Fruit fly (Drosophila melanogaster) whole organism, embryonic: Measurements from ENCODE around the gene CG8176.

ENCODE experiments used
- Ada2b ChIP-seq: fragments of 200-800 bp; sonication (Bioruptor generic); IDR thresholded peaks from 2 replicates; pipeline ENCODE4 v1.3.6; 2022; ENCODE audit warnings: missing biosample characterization, missing genetic modification characterization
- CG10565 ChIP-seq: fragments of 200-800 bp; sonication (Bioruptor generic); optimal IDR thresholded peaks from 3 replicates; lab custom pipeline; 2016; ENCODE audit warnings: missing biosample characterization, mild to moderate bottlenecking, missing genetic modification characterization
- CG11093 ChIP-seq: fragments of 200-800 bp; sonication (Bioruptor generic); IDR thresholded peaks from 3 replicates; pipeline ENCODE4 v1.3.6; 2022; ENCODE audit warnings: missing biosample characterization, missing genetic modification characterization
- CG12104 ChIP-seq: fragments of 200-800 bp; sonication (Bioruptor generic); optimal IDR thresholded peaks from 3 replicates; lab custom pipeline; 2016; ENCODE audit warnings: missing biosample characterization, missing genetic modification characterization
- CG12155 ChIP-seq: fragments of 200-800 bp; sonication (Bioruptor generic); optimal IDR thresholded peaks from 3 replicates; lab custom pipeline; 2016; ENCODE audit warnings: missing biosample characterization, missing genetic modification characterization
- CG13424 ChIP-seq: fragments of 200-800 bp; sonication (Bioruptor generic); optimal IDR thresholded peaks from 2 replicates; lab custom pipeline; 2019; ENCODE audit warnings: missing biosample characterization, mild to moderate bottlenecking, missing genetic modification characterization, moderate library complexity
- CG14710 ChIP-seq: fragments of 200-800 bp; sonication (Bioruptor generic); optimal IDR thresholded peaks from 3 replicates; lab custom pipeline; 2019; ENCODE audit warnings: missing biosample characterization, mild to moderate bottlenecking, missing genetic modification characterization, moderate library complexity
- CG15269 ChIP-seq: fragments of 200-800 bp; sonication (Bioruptor generic); optimal IDR thresholded peaks from 2 replicates; lab custom pipeline; 2018; ENCODE audit warnings: missing biosample characterization, mild to moderate bottlenecking, missing genetic modification characterization, moderate library complexity
- CG17186 ChIP-seq: fragments of 200-800 bp; sonication (Bioruptor generic); optimal IDR thresholded peaks from 3 replicates; lab custom pipeline; 2017; ENCODE audit warnings: missing biosample characterization, missing genetic modification reagents, missing genetic modification characterization
- CG2120 ChIP-seq: fragments of 200-800 bp; sonication (Bioruptor generic); optimal IDR thresholded peaks from 3 replicates; lab custom pipeline; 2016; ENCODE audit warnings: missing biosample characterization, missing genetic modification characterization
- CG2199 ChIP-seq: fragments of 200-800 bp; sonication (Bioruptor generic); IDR thresholded peaks from 3 replicates; pipeline ENCODE4 v1.3.6; 2022; ENCODE audit warnings: missing biosample characterization, missing genetic modification characterization
- CG34376 ChIP-seq: fragments of 200-800 bp; sonication (Bioruptor generic); optimal IDR thresholded peaks from 2 replicates; lab custom pipeline; 2018; ENCODE audit warnings: missing biosample characterization, mild to moderate bottlenecking, missing genetic modification characterization
- CG5180 ChIP-seq: fragments of 200-800 bp; sonication (Bioruptor generic); optimal IDR thresholded peaks from 3 replicates; lab custom pipeline; 2017; ENCODE audit warnings: missing biosample characterization, missing genetic modification characterization, mild to moderate bottlenecking, moderate library complexity, missing genetic modification reagents
- CG7786 ChIP-seq: fragments of 200-800 bp; sonication (Bioruptor generic); optimal IDR thresholded peaks from 2 replicates; lab custom pipeline; 2016; ENCODE audit warnings: missing biosample characterization, missing genetic modification characterization
- CG7963 ChIP-seq: fragments of 200-800 bp; sonication (Bioruptor generic); IDR thresholded peaks from 3 replicates; pipeline ENCODE4 v1.3.6; 2022; ENCODE audit warnings: missing biosample characterization, missing genetic modification characterization; ENCODE audit not compliant: partially characterized antibody
- CG9817 ChIP-seq: fragments of 200-800 bp; sonication (Bioruptor generic); optimal IDR thresholded peaks from 2 replicates; lab custom pipeline; 2018; ENCODE audit warnings: missing biosample characterization, mild to moderate bottlenecking, missing genetic modification characterization, moderate library complexity
- D19A ChIP-seq: fragments of 200-800 bp; optimal IDR thresholded peaks from 3 replicates; lab custom pipeline; 2019; ENCODE audit warnings: missing biosample characterization, mild to moderate bottlenecking, missing genetic modification characterization, moderate library complexity
- Dfd ChIP-seq, 2 experiments: fragments of >200 bp; optimal IDR thresholded peaks; 2 replicates each; lab custom pipeline; 2017; ENCODE audit warnings: missing biosample characterization in 2 of 2, missing genetic modification characterization in 2 of 2
- Ets65A ChIP-seq: fragments of 200-800 bp; sonication (Bioruptor generic); peaks from one replicate; lab custom pipeline; 2016; ENCODE audit warnings: missing biosample characterization, missing genetic modification characterization
- Fer1 ChIP-seq: fragments of 200-800 bp; sonication (Bioruptor generic); optimal IDR thresholded peaks from 2 replicates; lab custom pipeline; 2017; ENCODE audit warnings: missing biosample characterization, mild to moderate bottlenecking, missing genetic modification characterization
- Fer2 ChIP-seq: fragments of 200-800 bp; sonication (Bioruptor generic); optimal IDR thresholded peaks from 2 replicates; lab custom pipeline; 2018; ENCODE audit warnings: missing biosample characterization, mild to moderate bottlenecking, missing genetic modification characterization, moderate library complexity
- HLH3B ChIP-seq: fragments of 200-800 bp; sonication (Bioruptor generic); IDR thresholded peaks from 2 replicates; pipeline ENCODE4 v1.3.6; 2022; ENCODE audit warnings: missing biosample characterization, missing genetic modification characterization
- Hr3 ChIP-seq: fragments of 200-800 bp; sonication (Bioruptor generic); optimal IDR thresholded peaks from 3 replicates; lab custom pipeline; 2016; ENCODE audit warnings: missing biosample characterization, missing genetic modification characterization
- Jarid2 ChIP-seq: fragments of 200-800 bp; sonication (Bioruptor generic); optimal IDR thresholded peaks from 3 replicates; lab custom pipeline; 2017; ENCODE audit warnings: mild to moderate bottlenecking, missing biosample characterization, missing genetic modification reagents, missing genetic modification characterization
- Max ChIP-seq: fragments of 200-800 bp; sonication (Bioruptor generic); optimal IDR thresholded peaks from 2 replicates; lab custom pipeline; 2016; ENCODE audit warnings: missing biosample characterization, mild to moderate bottlenecking, missing genetic modification characterization
- NFAT ChIP-seq: fragments of 200-800 bp; sonication (Bioruptor generic); IDR thresholded peaks from 2 replicates; pipeline ENCODE4 v1.3.6; 2022; ENCODE audit warnings: missing biosample characterization, missing genetic modification characterization
- Rfx ChIP-seq: fragments of 200-800 bp; sonication (Bioruptor generic); IDR thresholded peaks from 2 replicates; pipeline ENCODE4 v1.3.6; 2022; ENCODE audit warnings: missing biosample characterization, missing genetic modification characterization
- Rx ChIP-seq: fragments of 200-800 bp; sonication (Bioruptor generic); IDR thresholded peaks from 2 replicates; pipeline ENCODE4 v1.3.6; 2022; ENCODE audit warnings: missing biosample characterization, missing genetic modification characterization
- Sin3A ChIP-seq: fragments of >200 bp; optimal IDR thresholded peaks from 2 replicates; lab custom pipeline; 2018
- Ssrp ChIP-seq: fragments of 200-800 bp; sonication (Bioruptor generic); optimal IDR thresholded peaks from 2 replicates; lab custom pipeline; 2018; ENCODE audit warnings: missing biosample characterization, mild to moderate bottlenecking, missing genetic modification characterization, moderate library complexity
- Stat92E ChIP-seq, 3 experiments: fragments of >200 bp in 2 of 3; fragments of 200-800 bp in 1 of 3; sonication (Bioruptor generic) in 1 of 3; optimal IDR thresholded peaks; 2 replicates each; lab custom pipeline; 2017 to 2019; ENCODE audit warnings: missing biosample characterization in 3 of 3, missing genetic modification characterization in 3 of 3, mild to moderate bottlenecking in 1 of 3, moderate library complexity in 1 of 3
- TFAM ChIP-seq: fragments of 200-800 bp; sonication (Bioruptor generic); optimal IDR thresholded peaks from 2 replicates; lab custom pipeline; 2017; ENCODE audit warnings: missing biosample characterization, missing genetic modification characterization, inconsistent platforms
- al ChIP-seq: fragments of 200-800 bp; sonication (Bioruptor generic); IDR thresholded peaks from 2 replicates; pipeline ENCODE4 v1.3.6; 2022; ENCODE audit warnings: missing biosample characterization, missing genetic modification characterization
- amos ChIP-seq: fragments of 200-800 bp; sonication (Bioruptor generic); IDR thresholded peaks from 2 replicates; pipeline ENCODE4 v1.3.6; 2022; ENCODE audit warnings: missing biosample characterization, missing genetic modification characterization; ENCODE audit not compliant: partially characterized antibody
- ap ChIP-seq: fragments of 200-800 bp; sonication (Bioruptor generic); IDR thresholded peaks from 2 replicates; pipeline ENCODE4 v1.3.6; 2022; ENCODE audit warnings: missing biosample characterization, missing genetic modification characterization
- cg ChIP-seq: fragments of 200-800 bp; sonication (Bioruptor generic); optimal IDR thresholded peaks from 3 replicates; lab custom pipeline; 2019; ENCODE audit warnings: missing biosample characterization, mild to moderate bottlenecking, missing genetic modification characterization, moderate library complexity
- chm ChIP-seq: fragments of 200-800 bp; sonication (Bioruptor generic); IDR thresholded peaks from 2 replicates; pipeline ENCODE4 v1.3.6; 2022; ENCODE audit warnings: missing biosample characterization, missing genetic modification characterization
- chn ChIP-seq: fragments of 200-800 bp; sonication (Bioruptor generic); optimal IDR thresholded peaks from 2 replicates; lab custom pipeline; 2016; ENCODE audit warnings: missing biosample characterization, missing genetic modification characterization
- eve ChIP-seq, 2 experiments: fragments of >200 bp; optimal IDR thresholded peaks; 2 replicates each; lab custom pipeline; 2017; ENCODE audit warnings: missing biosample characterization in 2 of 2, missing genetic modification characterization in 2 of 2
- ewg ChIP-seq: fragments of 200-800 bp; sonication (Bioruptor generic); optimal IDR thresholded peaks from 3 replicates; lab custom pipeline; 2017; ENCODE audit warnings: mild to moderate bottlenecking, missing biosample characterization, missing genetic modification reagents, missing genetic modification characterization
- ftz-f1 ChIP-seq: fragments of 200-800 bp; sonication (Bioruptor generic); optimal IDR thresholded peaks from 2 replicates; lab custom pipeline; 2016; ENCODE audit warnings: missing biosample characterization, missing genetic modification characterization
- gcm2 ChIP-seq: fragments of 200-800 bp; sonication (Bioruptor generic); optimal IDR thresholded peaks from 2 replicates; lab custom pipeline; 2016; ENCODE audit warnings: missing biosample characterization, missing genetic modification characterization
- hkb ChIP-seq, 2 experiments: fragments of 200-800 bp in 1 of 2; fragments of >200 bp in 1 of 2; sonication (Bioruptor generic) in 1 of 2; IDR thresholded peaks in 1 of 2; optimal IDR thresholded peaks in 1 of 2; 2 replicates each; pipeline versions ENCODE4 v1.3.6 to Lab custom; 2017 to 2022; ENCODE audit warnings: missing biosample characterization in 1 of 2, missing genetic modification characterization in 1 of 2
- jigr1 ChIP-seq: fragments of 200-800 bp; sonication (Bioruptor generic); IDR thresholded peaks from 3 replicates; pipeline ENCODE4 v1.3.6; 2022; ENCODE audit warnings: missing biosample characterization, missing genetic modification characterization
- p53 ChIP-seq: fragments of 200-800 bp; sonication (Bioruptor generic); optimal IDR thresholded peaks from 2 replicates; lab custom pipeline; 2016; ENCODE audit warnings: missing biosample characterization, missing genetic modification characterization
- pum ChIP-seq: fragments of 200-800 bp; sonication (Bioruptor generic); optimal IDR thresholded peaks from 2 replicates; lab custom pipeline; 2016; ENCODE audit warnings: missing biosample characterization, missing genetic modification characterization
- sd ChIP-seq: fragments of 200-800 bp; sonication (Bioruptor generic); optimal IDR thresholded peaks from 3 replicates; lab custom pipeline; 2018; ENCODE audit warnings: missing biosample characterization, mild to moderate bottlenecking, missing genetic modification characterization, moderate library complexity
- tx ChIP-seq: fragments of 200-800 bp; sonication (Bioruptor generic); optimal IDR thresholded peaks from 2 replicates; lab custom pipeline; 2016; ENCODE audit warnings: missing biosample characterization, missing genetic modification characterization
- wek ChIP-seq: fragments of 200-800 bp; sonication (Bioruptor generic); optimal IDR thresholded peaks from 3 replicates; lab custom pipeline; 2018; ENCODE audit warnings: missing biosample characterization, mild to moderate bottlenecking, missing genetic modification characterization, moderate library complexity
- wor ChIP-seq: fragments of 200-800 bp; sonication (Bioruptor generic); IDR thresholded peaks from 2 replicates; pipeline ENCODE4 v1.3.6; 2022; ENCODE audit warnings: missing biosample characterization, missing genetic modification characterization

The CG8176 gene

dm6 chr3R:9555334-9555974, 39.6 kb downstream of the CG8176 start, which contains the start of the genes CG9386 and BckdhA (continued):
- TF ChIP-seq p53 (GFP tag; lab: Kevin White, UChicago) (no peak), wor (GFP tag; lab: Robert Waterston, UW) (no peak), CG2199 (GFP tag; lab: Robert Waterston, UW) (no peak), CG7786 (GFP tag; lab: Kevin White, UChicago) (peak; percentile 16), Rfx (GFP tag; lab: Robert Waterston, UW) (peak; percentile 72), Ssrp (tag; lab: Kevin White, UChicago) (peak; percentile 35), jigr1 (no peak), eve (GFP tag; optimal IDR thresholded peaks at IDR 0.05; lab: Kevin White, UChicago) (no peak), CG12104 (GFP tag; lab: Kevin White, UChicago) (peak; percentile 53), Hr3 (peak; percentile 52), Dfd (GFP tag; optimal IDR thresholded peaks at IDR 0.05; lab: Kevin White, UChicago) (no peak), ap (GFP tag; lab: Robert Waterston, UW) (no peak), tx (peak; percentile 18), al (peak; percentile 29; the same call in 1 of the 2 replicates), ewg (no peak), CG13424 (peak; percentile 58), pum (peak; percentile 34), CG17186 (GFP tag; lab: Kevin White, UChicago) (peak; percentile 52), sd (tag; lab: Kevin White, UChicago) (peak; percentile 6), ftz-f1 (GFP tag; lab: Kevin White, UChicago) (no peak), D19A (peak; percentile 38), CG9817 (peak; percentile 63), CG12155 (GFP tag; lab: Kevin White, UChicago) (peak; percentile 50), Ada2b (GFP tag; lab: Robert Waterston, UW) (peak; percentile 43; the same call in 1 of the 2 replicates), Stat92E (GFP tag; optimal IDR thresholded peaks at IDR 0.05; lab: Kevin White, UChicago) (no peak), Rx (GFP tag; lab: Robert Waterston, UW) (no peak), CG11093 (GFP tag; lab: Robert Waterston, UW) (no peak), Ets65A (peak; percentile 95), amos (peak; percentile 67; the same call in 1 of the 2 replicates), cg (GFP tag; lab: Kevin White, UChicago) (no peak), Sin3A (lab: Kevin White, UChicago) (peak; percentile 24), Jarid2 (GFP tag; lab: Kevin White, UChicago) (no peak), CG15269 (tag; lab: Kevin White, UChicago) (no peak), CG14710 (peak; percentile 66), chm (GFP tag; lab: Robert Waterston, UW) (no peak), CG7963 (GFP tag; lab: Robert Waterston, UW) (no peak), CG5180 (no peak), wek (no peak), hkb (optimal IDR thresholded peaks at IDR 0.05; lab: Kevin White, UChicago) (no peak), hkb (GFP tag; IDR thresholded peaks at IDR 0.05; lab: Robert Waterston, UW) (no peak), Fer1 (GFP tag; lab: Kevin White, UChicago) (peak; percentile 42), gcm2 (GFP tag; lab: Kevin White, UChicago) (no peak), HLH3B (GFP tag; lab: Robert Waterston, UW) (no peak), TFAM (GFP tag; lab: Kevin White, UChicago) (no peak), CG34376 (GFP tag; lab: Kevin White, UChicago) (peak; percentile 46), NFAT (GFP tag; lab: Robert Waterston, UW) (peak; percentile 76), CG2120 (GFP tag; lab: Kevin White, UChicago) (peak; percentile 81), Max (GFP tag; lab: Kevin White, UChicago) (peak; percentile 60), CG10565 (GFP tag; lab: Kevin White, UChicago) (no peak), chn (GFP tag; lab: Kevin White, UChicago) (peak; percentile 61), Fer2 (tag; lab: Kevin White, UChicago) (peak; percentile 12)
